Worm (Caenorhabditis elegans): ENCODE data around the gene T09F3.2.

ce11 chrII:10357468-10358007 is 33.4 kb upstream of the T09F3.2 start, which contains the start of gene C07E3.3:
- no peak for TF ChIP-seq cog-1 (tag; optimal IDR thresholded peaks at IDR 0.05)
- TF ChIP-seq ztf-29 (GFP tag; IDR thresholded peaks at IDR 0.05), result no peak
- TF ChIP-seq flt-1 (GFP tag; IDR thresholded peaks at IDR 0.05), result no peak
- TF ChIP-seq ztf-23 (GFP tag; IDR thresholded peaks at IDR 0.05), result no peak
- no peak for TF ChIP-seq tab-1 (GFP tag; IDR thresholded peaks at IDR 0.05)
- no peak for TF ChIP-seq klf-2 (GFP tag; conservative IDR thresholded peaks at IDR 0.05)

All from whole organism, midembryonic.